Worm (Caenorhabditis elegans): Measurements from ENCODE around the gene F54E2.1.

The F54E2.1 gene

ce11 chrV:2849071-2849470, 38.9 kb downstream of the F54E2.1 start, which contains the start of gene ugt-53:
Gene ugt-53 (plus strand): TSS chrV:2849343.
- no peak for TF ChIP-seq ama-1 (optimal IDR thresholded peaks at IDR 0.05)
- no peak for TF ChIP-seq B0310.2 (tag; optimal IDR thresholded peaks at IDR 0.05)
- TF ChIP-seq pes-1 (GFP tag; IDR thresholded peaks at IDR 0.05) = no peak
- no peak for TF ChIP-seq hnd-1 (tag; optimal IDR thresholded peaks at IDR 0.05)
- TF ChIP-seq tbx-37 (GFP tag; conservative IDR thresholded peaks at IDR 0.05) = no peak
- TF ChIP-seq sea-1 (GFP tag; conservative IDR thresholded peaks at IDR 0.05) = no peak
- no peak for TF ChIP-seq ceh-13 (GFP tag; optimal IDR thresholded peaks at IDR 0.05)
- TF ChIP-seq hmbx-1 (tag; optimal IDR thresholded peaks at IDR 0.05) = no peak
- TF ChIP-seq ceh-36 (tag; optimal IDR thresholded peaks at IDR 0.05) = no peak
- TF ChIP-seq tbx-11 (GFP tag; IDR thresholded peaks at IDR 0.05) = no peak
- no peak for TF ChIP-seq aly-1 (tag; optimal IDR thresholded peaks at IDR 0.05)
- TF ChIP-seq F13C5.2 (tag; optimal IDR thresholded peaks at IDR 0.05) = no peak

ce11 chrV:2855473-2855872, 45.3 kb downstream of the F54E2.1 start, which contains the start of gene srj-57:
Gene srj-57 (minus strand): TSS chrV:2855573.
- no peak for TF ChIP-seq scrt-1 (GFP tag; IDR thresholded peaks at IDR 0.05)

- TF ChIP-seq hnd-1 (tag; optimal IDR thresholded peaks at IDR 0.05) (no peak), tbx-37 (GFP tag; conservative IDR thresholded peaks at IDR 0.05) (no peak), tbx-11 (GFP tag; IDR thresholded peaks at IDR 0.05) (no peak), F13C5.2 (tag; optimal IDR thresholded peaks at IDR 0.05) (no peak), ama-1 (optimal IDR thresholded peaks at IDR 0.05) (no peak), flt-1 (GFP tag; IDR thresholded peaks at IDR 0.05) (no peak), hmbx-1 (tag; optimal IDR thresholded peaks at IDR 0.05) (no peak), sea-1 (GFP tag; conservative IDR thresholded peaks at IDR 0.05) (no peak), ets-7 (tag; optimal IDR thresholded peaks at IDR 0.05) (no peak), pes-1 (GFP tag; IDR thresholded peaks at IDR 0.05) (no peak), scrt-1 (GFP tag; IDR thresholded peaks at IDR 0.05) (no peak), ceh-36 (tag; optimal IDR thresholded peaks at IDR 0.05) (no peak), hmg-4 (GFP tag; optimal IDR thresholded peaks at IDR 0.05) (no peak), tra-4 (tag; optimal IDR thresholded peaks at IDR 0.05) (no peak), aly-1 (tag; optimal IDR thresholded peaks at IDR 0.05) (no peak), B0310.2 (tag; optimal IDR thresholded peaks at IDR 0.05) (no peak), ceh-13 (GFP tag; optimal IDR thresholded peaks at IDR 0.05) (no peak)
These were observed 47.6 kb downstream of the F54E2.1 start, which contains the start of gene srj-55 for ce11 chrV:2857842-2858241. Gene srj-55 (minus strand): TSS chrV:2857942.

- TF ChIP-seq B0310.2 (tag; optimal IDR thresholded peaks at IDR 0.05) (no peak), ceh-13 (GFP tag; optimal IDR thresholded peaks at IDR 0.05) (no peak), F13C5.2 (tag; optimal IDR thresholded peaks at IDR 0.05) (no peak), sea-1 (GFP tag; conservative IDR thresholded peaks at IDR 0.05) (no peak), scrt-1 (GFP tag; IDR thresholded peaks at IDR 0.05) (no peak), hmg-4 (GFP tag; optimal IDR thresholded peaks at IDR 0.05) (no peak), ets-7 (tag; optimal IDR thresholded peaks at IDR 0.05) (no peak), flt-1 (GFP tag; IDR thresholded peaks at IDR 0.05) (no peak), ceh-36 (tag; optimal IDR thresholded peaks at IDR 0.05) (no peak), tra-4 (tag; optimal IDR thresholded peaks at IDR 0.05) (no peak), aly-1 (tag; optimal IDR thresholded peaks at IDR 0.05) (no peak), pes-1 (GFP tag; IDR thresholded peaks at IDR 0.05) (no peak), ama-1 (optimal IDR thresholded peaks at IDR 0.05) (no peak), hmbx-1 (tag; optimal IDR thresholded peaks at IDR 0.05) (no peak), hnd-1 (tag; optimal IDR thresholded peaks at IDR 0.05) (no peak), tbx-11 (GFP tag; IDR thresholded peaks at IDR 0.05) (no peak)
These were observed 49.5 kb downstream of the F54E2.1 start, which contains the start of gene srj-54 for ce11 chrV:2859738-2860137. Gene srj-54 (minus strand): TSS chrV:2859838.

ce11 chrV:2861505-2861904, 51.3 kb downstream of the F54E2.1 start, which contains the start of gene srh-270:
Gene srh-270 (minus strand): TSS chrV:2861605.
- no peak for TF ChIP-seq F13C5.2 (tag; optimal IDR thresholded peaks at IDR 0.05)
